Worm (Caenorhabditis elegans) whole organism, early embryonic: Measurements from ENCODE around the gene sfa-1.

ENCODE experiments used
- B0310.2 ChIP-seq: sonication (generic microtip); optimal IDR thresholded peaks from 2 replicates; lab custom pipeline; 2016; ENCODE audit warnings: mild to moderate bottlenecking, missing genetic modification characterization, missing compliant biosample characterization
- F13C5.2 ChIP-seq: sonication (generic microtip); optimal IDR thresholded peaks from 2 replicates; lab custom pipeline; 2017; ENCODE audit warnings: mild to moderate bottlenecking, missing genetic modification characterization, inconsistent platforms, missing compliant biosample characterization
- aly-1 ChIP-seq: sonication (generic microtip); optimal IDR thresholded peaks from 2 replicates; lab custom pipeline; 2016; ENCODE audit warnings: missing genetic modification characterization, missing compliant biosample characterization
- ama-1 ChIP-seq: fragments of 150-350 bp; optimal IDR thresholded peaks from 2 replicates; lab custom pipeline; 2014
- ceh-13 ChIP-seq: fragments of 200-800 bp; sonication (Bioruptor generic); optimal IDR thresholded peaks from 2 replicates; lab custom pipeline; 2018; ENCODE audit warnings: mild to moderate bottlenecking, missing genetic modification characterization, missing compliant biosample characterization
- ceh-36 ChIP-seq: sonication (generic microtip); optimal IDR thresholded peaks from 2 replicates; lab custom pipeline; 2016; ENCODE audit warnings: missing genetic modification characterization, inconsistent platforms, missing compliant biosample characterization
- ets-7 ChIP-seq: sonication (generic microtip); optimal IDR thresholded peaks from 2 replicates; lab custom pipeline; 2016; ENCODE audit warnings: missing genotype, missing genetic modification characterization, missing compliant biosample characterization
- flt-1 ChIP-seq: fragments of 200-800 bp; sonication (Bioruptor generic); IDR thresholded peaks from 2 replicates; pipeline ENCODE4 v1.3.6; 2022; ENCODE audit warnings: missing genetic modification characterization, missing compliant biosample characterization
- hmbx-1 ChIP-seq: sonication (generic microtip); optimal IDR thresholded peaks from 2 replicates; lab custom pipeline; 2016; ENCODE audit warnings: mild to moderate bottlenecking, missing genetic modification characterization, missing compliant biosample characterization
- hmg-4 ChIP-seq: fragments of 200-800 bp; sonication (Bioruptor generic); optimal IDR thresholded peaks from 2 replicates; lab custom pipeline; 2018; ENCODE audit warnings: mild to moderate bottlenecking, missing genetic modification characterization, missing compliant biosample characterization
- hnd-1 ChIP-seq: sonication (generic microtip); optimal IDR thresholded peaks from 2 replicates; lab custom pipeline; 2016; ENCODE audit warnings: missing genetic modification characterization, missing compliant biosample characterization
- pes-1 ChIP-seq: fragments of 200-800 bp; sonication (Bioruptor generic); IDR thresholded peaks from 2 replicates; pipeline ENCODE4 v1.3.6; 2022; ENCODE audit warnings: missing genetic modification reagents, missing genetic modification characterization, missing compliant biosample characterization
- scrt-1 ChIP-seq: fragments of 200-800 bp; sonication (Bioruptor generic); IDR thresholded peaks from 2 replicates; pipeline ENCODE4 v1.3.6; 2022; ENCODE audit warnings: missing genetic modification characterization, missing compliant biosample characterization
- sea-1 ChIP-seq: fragments of 200-800 bp; sonication (Bioruptor generic); conservative IDR thresholded peaks from 2 replicates; pipeline ENCODE4 v1.3.6; 2022; ENCODE audit warnings: missing genetic modification characterization, missing compliant biosample characterization
- tbx-11 ChIP-seq: fragments of 200-800 bp; sonication (Bioruptor generic); IDR thresholded peaks from 2 replicates; pipeline ENCODE4 v1.3.6; 2022; ENCODE audit warnings: missing genetic modification characterization, missing compliant biosample characterization
- tbx-37 ChIP-seq: fragments of 200-800 bp; sonication (Bioruptor generic); conservative IDR thresholded peaks from 2 replicates; pipeline ENCODE4 v1.3.6; 2022; ENCODE audit warnings: missing genetic modification reagents, missing genetic modification characterization, missing compliant biosample characterization
- tra-4 ChIP-seq: sonication (generic microtip); optimal IDR thresholded peaks from 2 replicates; lab custom pipeline; 2017; ENCODE audit warnings: missing genetic modification characterization, missing compliant biosample characterization

The sfa-1 gene

DNA sequence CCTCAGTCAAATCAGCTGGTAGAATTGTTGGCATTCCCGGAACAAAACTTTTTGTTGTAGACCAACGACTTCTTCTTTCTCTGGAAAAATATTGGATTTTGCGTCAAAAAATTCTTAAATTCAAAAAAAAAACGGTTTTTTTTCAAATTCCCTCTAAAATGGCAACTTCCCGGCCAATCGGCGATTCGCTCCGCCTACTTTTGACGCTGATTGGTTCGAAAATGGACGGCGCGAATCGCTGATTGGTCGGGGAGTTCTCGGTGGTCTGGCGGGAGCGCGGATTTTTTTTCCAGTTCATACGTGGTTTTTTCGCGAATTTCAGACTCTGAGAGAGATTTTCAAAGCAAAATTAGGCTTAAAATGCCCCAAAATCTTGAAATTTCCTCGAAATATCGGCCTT is 2.0 kb downstream of the sfa-1 start:
- TF ChIP-seq ceh-36 (tag; lab: Kevin White, UChicago) (no peak), aly-1 (tag; lab: Kevin White, UChicago) (no peak), pes-1 (GFP tag; lab: Robert Waterston, UW) (no peak), ceh-13 (GFP tag; lab: Kevin White, UChicago) (no peak)

DNA sequence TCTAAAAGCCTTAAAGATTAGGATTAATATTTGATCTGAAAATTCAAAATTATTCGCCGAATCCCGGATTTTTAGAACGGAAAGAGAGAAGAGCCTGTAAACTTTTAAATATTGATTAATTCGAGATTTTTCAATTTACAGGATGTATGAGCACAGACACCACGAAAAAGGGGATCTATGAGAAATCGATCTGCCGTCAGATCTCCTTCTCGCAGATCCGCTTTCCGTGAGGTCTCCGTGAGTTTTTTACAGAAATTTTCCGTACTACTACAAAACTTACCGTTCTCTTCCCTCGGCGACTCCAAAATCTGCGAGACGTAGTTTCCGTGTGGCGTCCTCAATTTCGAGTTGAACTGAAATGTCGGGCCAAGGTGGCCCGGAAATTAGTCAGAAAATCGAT is 2.6 kb downstream of the sfa-1 start:
- TF ChIP-seq tbx-11 (GFP tag; lab: Robert Waterston, UW): no peak
- TF ChIP-seq ceh-13 (GFP tag; lab: Kevin White, UChicago): peak; percentile 29
- 0 out of 2 replicates have a peak, but pooled peaks have one; percentile 9 for TF ChIP-seq sea-1 (GFP tag; lab: Robert Waterston, UW)
- peak; percentile 80 for TF ChIP-seq pes-1 (GFP tag; lab: Robert Waterston, UW)

DNA sequence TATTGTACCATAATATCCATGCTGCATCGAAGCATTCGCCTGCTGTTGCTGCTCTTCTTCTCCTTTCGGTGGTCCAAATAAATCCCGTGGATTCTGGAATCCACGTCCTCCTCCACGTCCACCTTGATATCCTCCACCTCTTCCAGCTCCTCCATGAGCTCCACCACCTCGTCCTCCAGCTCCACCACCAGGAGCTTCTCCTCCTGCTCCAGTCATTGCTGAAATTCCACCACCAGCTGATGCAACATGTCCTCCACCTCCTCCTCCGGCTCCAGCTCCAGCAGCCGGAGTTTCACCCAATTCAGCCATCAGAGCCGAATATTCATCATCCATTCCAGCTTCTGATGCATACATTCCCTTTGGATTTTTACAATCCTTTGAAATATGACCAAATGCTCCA is 5.2 kb downstream of the sfa-1 start:
- TF ChIP-seq aly-1 (tag; lab: Kevin White, UChicago) (peak; percentile 57), sea-1 (GFP tag; lab: Robert Waterston, UW) (no peak)

DNA sequence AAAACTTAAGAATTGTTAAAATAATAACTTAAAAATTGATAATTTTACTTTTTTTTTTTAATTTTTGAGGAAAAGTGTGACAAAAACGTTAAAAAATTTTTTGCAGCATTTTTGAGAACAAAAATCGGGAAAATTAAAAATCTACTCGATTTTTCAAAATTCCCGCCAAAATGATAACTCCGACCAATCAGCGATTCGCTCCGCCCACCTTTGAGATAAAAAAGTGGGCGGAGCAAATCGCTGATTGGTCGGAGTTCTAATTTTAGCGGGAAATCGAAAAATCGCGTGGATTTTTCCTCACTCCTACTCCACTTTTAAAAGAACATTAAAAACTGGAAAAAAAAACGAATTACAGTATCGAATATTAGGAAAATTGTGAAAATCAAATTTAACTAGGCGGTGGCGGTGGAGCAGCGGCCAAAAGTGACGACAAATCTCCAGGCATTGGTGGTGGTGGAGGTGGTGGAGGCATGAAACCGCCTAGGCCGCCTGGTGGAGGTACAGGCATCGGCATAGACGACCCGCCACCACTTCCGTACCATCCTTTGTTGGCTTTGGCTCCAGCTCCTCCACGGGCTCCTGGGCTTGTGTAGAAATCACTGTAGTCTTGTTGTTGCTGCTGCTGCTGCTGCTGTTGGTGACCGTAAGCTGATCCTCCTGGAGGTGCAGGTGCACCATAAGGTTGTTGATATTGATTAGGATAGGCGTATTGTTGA is 6.5 kb downstream of the sfa-1 start:
- TF ChIP-seq scrt-1 (GFP tag; lab: Robert Waterston, UW): peak; percentile 5; the same call in 1 of the 2 replicates
- TF ChIP-seq ceh-13 (GFP tag; lab: Kevin White, UChicago): no peak
- no peak for TF ChIP-seq sea-1 (GFP tag; lab: Robert Waterston, UW)

DNA sequence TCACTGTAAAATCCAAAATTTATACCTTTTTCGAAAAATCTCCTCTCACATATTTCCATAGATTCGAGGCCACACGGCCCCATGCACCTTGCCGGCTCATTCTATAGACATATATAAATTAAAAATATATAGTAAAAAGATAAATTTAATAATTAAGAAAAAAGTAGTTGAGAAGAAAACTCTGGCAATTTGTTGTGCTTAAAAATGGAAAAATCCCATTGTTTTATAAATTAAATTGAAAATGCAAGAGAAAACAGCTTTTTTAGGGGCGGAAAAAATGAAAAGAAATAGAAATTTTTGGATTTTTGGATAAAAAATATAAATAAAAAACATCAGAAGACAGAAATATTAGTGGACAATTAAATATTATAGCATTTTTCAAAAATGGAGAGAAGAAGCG is 7.2 kb downstream of the sfa-1 start, which contains the start of gene Y116A8C.30:
Gene Y116A8C.30 (minus strand): TSS at position 101 of the 400 bp plus-strand sequence.
- TF ChIP-seq ets-7 (tag; lab: Kevin White, UChicago): no peak
- no peak for TF ChIP-seq ceh-13 (GFP tag; lab: Kevin White, UChicago)

DNA sequence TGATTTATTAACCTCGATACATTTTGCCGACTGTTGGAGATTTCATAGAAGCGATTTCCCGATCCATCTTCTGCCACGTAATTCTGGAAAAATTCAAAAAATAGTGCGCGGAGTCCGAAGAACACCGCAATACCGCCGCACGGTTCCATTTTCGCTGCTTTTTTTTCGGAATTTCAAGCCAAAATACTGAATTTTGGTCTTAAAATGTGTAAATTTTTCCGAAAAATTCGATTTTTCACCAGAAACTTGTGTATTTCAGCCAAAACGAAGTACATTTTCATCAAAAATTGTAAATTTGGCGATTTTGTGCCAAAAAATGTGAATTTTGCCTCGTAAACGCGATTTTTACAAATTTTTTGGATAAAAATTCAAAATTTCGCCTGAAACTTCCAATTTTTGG is 7.7 kb downstream of the sfa-1 start:
- TF ChIP-seq ets-7 (tag; lab: Kevin White, UChicago) (no peak), hmbx-1 (tag; lab: Kevin White, UChicago) (no peak), ceh-13 (GFP tag; lab: Kevin White, UChicago) (no peak), hnd-1 (no peak), hmg-4 (GFP tag; lab: Kevin White, UChicago) (no peak), sea-1 (GFP tag; lab: Robert Waterston, UW) (no peak), ama-1 (lab: Kevin White, UChicago) (peak; percentile 41), B0310.2 (no peak)

DNA sequence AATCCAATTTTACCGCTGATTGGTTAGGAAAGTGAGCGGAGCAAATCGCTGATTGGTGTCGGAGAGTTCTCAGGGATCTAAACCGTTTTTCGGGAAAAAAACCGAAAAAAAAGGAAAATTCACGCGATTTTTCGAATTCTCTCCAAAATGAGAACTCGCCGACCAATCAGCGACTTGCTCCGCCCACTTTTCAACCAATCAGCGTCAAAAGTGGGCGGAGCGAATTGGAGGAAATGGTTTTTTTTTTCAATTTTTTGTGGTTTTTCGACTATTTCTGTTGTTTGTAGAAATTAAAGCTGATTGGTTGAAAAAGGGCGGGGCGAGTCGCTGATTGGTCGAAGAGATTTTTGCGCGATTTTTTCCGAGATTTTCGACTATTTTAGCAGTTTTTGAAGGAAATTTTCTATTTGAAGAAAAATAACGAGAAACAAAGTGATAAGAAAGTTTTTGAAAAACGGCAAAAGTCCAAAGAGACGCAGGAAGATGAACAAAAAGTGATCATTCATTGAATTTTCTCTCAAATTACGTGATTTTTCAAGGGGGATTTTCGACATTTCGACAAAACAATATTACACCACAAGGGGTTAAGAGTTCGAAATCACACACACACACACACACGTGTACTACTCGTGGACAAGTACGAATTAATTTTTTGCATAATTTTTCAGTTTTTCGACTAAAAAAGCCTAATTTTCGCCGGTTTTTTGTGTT is 10.0 kb downstream of the sfa-1 start:
- TF ChIP-seq F13C5.2 (tag; lab: Kevin White, UChicago) (no peak), hnd-1 (no peak), scrt-1 (GFP tag; lab: Robert Waterston, UW) (no peak), aly-1 (tag; lab: Kevin White, UChicago) (no peak), B0310.2 (no peak), sea-1 (GFP tag; lab: Robert Waterston, UW) (no peak), ceh-36 (tag; lab: Kevin White, UChicago) (no peak), hmg-4 (GFP tag; lab: Kevin White, UChicago) (no peak), ceh-13 (GFP tag; lab: Kevin White, UChicago) (no peak), ets-7 (tag; lab: Kevin White, UChicago) (no peak), tbx-37 (GFP tag; lab: Robert Waterston, UW) (no peak), pes-1 (GFP tag; lab: Robert Waterston, UW) (no peak)

DNA sequence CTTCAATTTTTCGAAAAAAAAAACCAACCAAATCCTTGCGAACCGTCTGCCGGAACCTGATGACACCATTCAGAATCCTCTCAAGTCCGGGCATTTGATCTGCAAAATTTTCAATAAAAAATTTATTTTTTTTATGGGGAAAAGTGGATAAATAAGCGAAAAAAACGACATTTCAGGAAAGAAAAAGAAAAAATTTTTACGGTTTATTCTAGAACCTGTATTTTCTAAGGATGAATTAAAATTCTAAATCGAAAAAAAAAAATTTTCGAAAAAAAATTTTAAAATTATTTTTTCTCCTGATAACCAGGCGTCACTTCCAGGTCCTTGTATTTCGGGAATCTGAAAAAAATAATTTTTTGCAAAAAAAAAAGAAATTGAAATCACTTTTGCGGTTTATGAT is 10.6 kb downstream of the sfa-1 start, which contains the start of gene bca-2:
Gene bca-2 (minus strand): TSS at position 101 of the 400 bp plus-strand sequence.
- TF ChIP-seq scrt-1 (GFP tag; lab: Robert Waterston, UW) (no peak), tra-4 (tag; lab: Kevin White, UChicago) (no peak), ceh-13 (GFP tag; lab: Kevin White, UChicago) (no peak), ets-7 (tag; lab: Kevin White, UChicago) (no peak), flt-1 (no peak), tbx-11 (GFP tag; lab: Robert Waterston, UW) (no peak), hnd-1 (no peak), pes-1 (GFP tag; lab: Robert Waterston, UW) (no peak), ama-1 (lab: Kevin White, UChicago) (no peak), F13C5.2 (tag; lab: Kevin White, UChicago) (no peak), sea-1 (GFP tag; lab: Robert Waterston, UW) (no peak), aly-1 (tag; lab: Kevin White, UChicago) (no peak), ceh-36 (tag; lab: Kevin White, UChicago) (no peak), tbx-37 (GFP tag; lab: Robert Waterston, UW) (no peak)
